ENCODE assay signal across 1 fruit fly cellular context in genomic region chrX:13630290-13630900, dm6.
TF ChIP-seq lines count a peak whose summit lies in the region.

No protein-coding gene starts in this region.

TF ChIP-seq in whole organism, embryonic, 481 proteins besides CTCF, POLR2A, EP300 and RAD21 (continued from another document and continues in another):
- TF ChIP-seq CrebB (tag; optimal IDR thresholded peaks at IDR 0.05; lab: Kevin White, UChicago) (no peak), Aef1 (GFP tag; IDR thresholded peaks at IDR 0.05; lab: Robert Waterston, UW) (no peak), Antp (GFP tag; optimal IDR thresholded peaks at IDR 0.05; lab: Kevin White, UChicago) (peak; percentile 25), CG10654 (GFP tag; optimal IDR thresholded peaks at IDR 0.05; lab: Kevin White, UChicago) (no peak), Awh (GFP tag; IDR thresholded peaks at IDR 0.05; lab: Robert Waterston, UW) (no peak), stc (GFP tag; IDR thresholded peaks at IDR 0.05; lab: Robert Waterston, UW) (no peak), CG4424 (GFP tag; optimal IDR thresholded peaks at IDR 0.05; lab: Kevin White, UChicago) (peak; percentile 37), nau (GFP tag; optimal IDR thresholded peaks at IDR 0.05; lab: Kevin White, UChicago) (no peak), Fer2 (tag; optimal IDR thresholded peaks at IDR 0.05; lab: Kevin White, UChicago) (no peak), CG4282 (GFP tag; optimal IDR thresholded peaks at IDR 0.05; lab: Kevin White, UChicago) (no peak), CG34376 (GFP tag; optimal IDR thresholded peaks at IDR 0.05; lab: Kevin White, UChicago) (no peak), tap (tag; optimal IDR thresholded peaks at IDR 0.05; lab: Kevin White, UChicago) (no peak), E2f1 (GFP tag; IDR thresholded peaks at IDR 0.05; lab: Robert Waterston, UW) (no peak), abd-A (tag; optimal IDR thresholded peaks at IDR 0.05; lab: Kevin White, UChicago) (no peak), B-H2 (GFP tag; optimal IDR thresholded peaks at IDR 0.05; lab: Kevin White, UChicago) (no peak), gsb (GFP tag; IDR thresholded peaks at IDR 0.05; lab: Robert Waterston, UW) (no peak), Stat92E (GFP tag; optimal IDR thresholded peaks at IDR 0.05; lab: Kevin White, UChicago) (no peak), CG15601 (tag; optimal IDR thresholded peaks at IDR 0.05; lab: Kevin White, UChicago) (peak; percentile 31), Asciz (GFP tag; optimal IDR thresholded peaks at IDR 0.05; lab: Kevin White, UChicago) (no peak), CG2678 (tag; optimal IDR thresholded peaks at IDR 0.05; lab: Kevin White, UChicago) (peak; percentile 38), Dek (tag; optimal IDR thresholded peaks at IDR 0.05; lab: Kevin White, UChicago) (no peak), GATAe (GFP tag; conservative IDR thresholded peaks at IDR 0.05; lab: Robert Waterston, UW) (no peak), p53 (GFP tag; optimal IDR thresholded peaks at IDR 0.05; lab: Kevin White, UChicago) (no peak), emc (GFP tag; optimal IDR thresholded peaks at IDR 0.05; lab: Kevin White, UChicago) (no peak), pros (GFP tag; optimal IDR thresholded peaks at IDR 0.05; lab: Kevin White, UChicago) (no peak), NK7.1 (GFP tag; optimal IDR thresholded peaks at IDR 0.05; lab: Kevin White, UChicago) (no peak), danr (GFP tag; IDR thresholded peaks at IDR 0.05; lab: Robert Waterston, UW) (0 out of 2 replicates have a peak, but pooled peaks have one; percentile 20), Ets97D (GFP tag; optimal IDR thresholded peaks at IDR 0.05; lab: Kevin White, UChicago) (no peak), h (optimal IDR thresholded peaks at IDR 0.05; lab: Kevin White, UChicago) (no peak), H2.0 (GFP tag; IDR thresholded peaks at IDR 0.05; lab: Robert Waterston, UW) (0 out of 2 replicates have a peak, but pooled peaks have one; percentile 6), twi (tag; optimal IDR thresholded peaks at IDR 0.05; lab: Kevin White, UChicago) (no peak), CG10565 (GFP tag; optimal IDR thresholded peaks at IDR 0.05; lab: Kevin White, UChicago) (no peak), Atf-2 (GFP tag; optimal IDR thresholded peaks at IDR 0.05; lab: Kevin White, UChicago) (no peak), stwl (tag; optimal IDR thresholded peaks at IDR 0.05; lab: Kevin White, UChicago) (no peak), Doc3 (GFP tag; IDR thresholded peaks at IDR 0.05; lab: Robert Waterston, UW; ENCODE audit: partially characterized antibody) (no peak), sc (optimal IDR thresholded peaks at IDR 0.05; lab: Kevin White, UChicago) (no peak), sc (GFP tag; optimal IDR thresholded peaks at IDR 0.05; lab: Kevin White, UChicago) (no peak), Dip3 (GFP tag; optimal IDR thresholded peaks at IDR 0.05; lab: Kevin White, UChicago) (peak; percentile 20), crp (GFP tag; optimal IDR thresholded peaks at IDR 0.05; lab: Kevin White, UChicago) (no peak), CG17912 (GFP tag; optimal IDR thresholded peaks at IDR 0.05; lab: Kevin White, UChicago) (no peak), Ets65A (GFP tag; lab: Kevin White, UChicago) (peak; percentile 73), pzg (GFP tag; optimal IDR thresholded peaks at IDR 0.05; lab: Kevin White, UChicago) (no peak), CG30431 (GFP tag; optimal IDR thresholded peaks at IDR 0.05; lab: Kevin White, UChicago) (no peak), MTF-1 (GFP tag; optimal IDR thresholded peaks at IDR 0.05; lab: Kevin White, UChicago; ENCODE audit: borderline replicate concordance) (no peak), slbo (GFP tag; IDR thresholded peaks at IDR 0.05; lab: Robert Waterston, UW) (peak; percentile 21; the same call in 1 of the 2 replicates), CG8290 (GFP tag; optimal IDR thresholded peaks at IDR 0.05; lab: Kevin White, UChicago) (no peak), CG8290 (tag; optimal IDR thresholded peaks at IDR 0.05; lab: Kevin White, UChicago) (no peak), schlank (tag; optimal IDR thresholded peaks at IDR 0.05; lab: Kevin White, UChicago) (no peak), CG18011 (GFP tag; optimal IDR thresholded peaks at IDR 0.05; lab: Kevin White, UChicago) (no peak), CG11456 (GFP tag; IDR thresholded peaks at IDR 0.05; lab: Robert Waterston, UW) (no peak), crol (GFP tag; IDR thresholded peaks at IDR 0.05; lab: Robert Waterston, UW) (no peak), CG10366 (GFP tag; IDR thresholded peaks at IDR 0.05; lab: Robert Waterston, UW) (no peak), maf-S (GFP tag; optimal IDR thresholded peaks at IDR 0.05; lab: Kevin White, UChicago) (no peak), Fer1 (GFP tag; optimal IDR thresholded peaks at IDR 0.05; lab: Kevin White, UChicago) (no peak), CG5245 (GFP tag; optimal IDR thresholded peaks at IDR 0.05; lab: Kevin White, UChicago) (no peak), Hsf (GFP tag; optimal IDR thresholded peaks at IDR 0.05; lab: Kevin White, UChicago) (peak; percentile 7), CG6654 (GFP tag; optimal IDR thresholded peaks at IDR 0.05; lab: Kevin White, UChicago) (no peak), CG9215 (GFP tag; IDR thresholded peaks at IDR 0.05; lab: Robert Waterston, UW) (no peak), Chrac-16 (GFP tag; optimal IDR thresholded peaks at IDR 0.05; lab: Kevin White, UChicago) (peak; percentile 11), cg (GFP tag; optimal IDR thresholded peaks at IDR 0.05; lab: Kevin White, UChicago) (no peak), HLH54F (GFP tag; optimal IDR thresholded peaks at IDR 0.05; lab: Kevin White, UChicago) (no peak), Xbp1 (GFP tag; optimal IDR thresholded peaks at IDR 0.05; lab: Kevin White, UChicago) (peak; percentile 41), CHES-1-like (GFP tag; optimal IDR thresholded peaks at IDR 0.05; lab: Kevin White, UChicago) (peak; percentile 15), Hr3 (GFP tag; optimal IDR thresholded peaks at IDR 0.05; lab: Kevin White, UChicago) (peak; percentile 16), CG6683 (GFP tag; optimal IDR thresholded peaks at IDR 0.05; lab: Kevin White, UChicago) (no peak), Mrtf (GFP tag; IDR thresholded peaks at IDR 0.05; lab: Robert Waterston, UW) (no peak), kni (GFP tag; optimal IDR thresholded peaks at IDR 0.05; lab: Kevin White, UChicago) (no peak), ttk (GFP tag; IDR thresholded peaks at IDR 0.05; lab: Robert Waterston, UW) (no peak), zen (tag; optimal IDR thresholded peaks at IDR 0.05; lab: Kevin White, UChicago) (no peak), mam (GFP tag; optimal IDR thresholded peaks at IDR 0.05; lab: Kevin White, UChicago) (peak; percentile 29), MESR4 (GFP tag; optimal IDR thresholded peaks at IDR 0.05; lab: Kevin White, UChicago) (no peak), Max (GFP tag; optimal IDR thresholded peaks at IDR 0.05; lab: Kevin White, UChicago) (no peak), slou (GFP tag; optimal IDR thresholded peaks at IDR 0.05; lab: Kevin White, UChicago) (no peak), pum (GFP tag; optimal IDR thresholded peaks at IDR 0.05; lab: Kevin White, UChicago) (peak; percentile 33), CG13775 (GFP tag; optimal IDR thresholded peaks at IDR 0.05; lab: Kevin White, UChicago) (no peak), rib (GFP tag; IDR thresholded peaks at IDR 0.05; lab: Robert Waterston, UW) (no peak), Abd-B (GFP tag; optimal IDR thresholded peaks at IDR 0.05; lab: Kevin White, UChicago) (no peak), CG17359 (tag; optimal IDR thresholded peaks at IDR 0.05; lab: Kevin White, UChicago) (peak; percentile 30), dpn (GFP tag; optimal IDR thresholded peaks at IDR 0.05; lab: Kevin White, UChicago) (peak; percentile 1 to 26), lab (GFP tag; optimal IDR thresholded peaks at IDR 0.05; lab: Kevin White, UChicago) (peak; percentile 48), ham (GFP tag; IDR thresholded peaks at IDR 0.05; lab: Robert Waterston, UW) (no peak), CG8924 (tag; optimal IDR thresholded peaks at IDR 0.05; lab: Kevin White, UChicago) (no peak), CG10209 (GFP tag; optimal IDR thresholded peaks at IDR 0.05; lab: Kevin White, UChicago) (peak; percentile 33), Rx (GFP tag; IDR thresholded peaks at IDR 0.05; lab: Robert Waterston, UW) (no peak), ro (GFP tag; IDR thresholded peaks at IDR 0.05; lab: Robert Waterston, UW) (no peak), ERR (GFP tag; optimal IDR thresholded peaks at IDR 0.05; lab: Kevin White, UChicago) (no peak), her (GFP tag; optimal IDR thresholded peaks at IDR 0.05; lab: Kevin White, UChicago) (no peak), Hand (GFP tag; optimal IDR thresholded peaks at IDR 0.05; lab: Kevin White, UChicago) (no peak), Lpt (GFP tag; optimal IDR thresholded peaks at IDR 0.05; lab: Kevin White, UChicago) (no peak), D19A (tag; optimal IDR thresholded peaks at IDR 0.05; lab: Kevin White, UChicago) (no peak), org-1 (GFP tag; optimal IDR thresholded peaks at IDR 0.05; lab: Kevin White, UChicago) (peak; percentile 14), Fer3 (tag; optimal IDR thresholded peaks at IDR 0.05; lab: Kevin White, UChicago) (no peak), dmrt99B (tag; optimal IDR thresholded peaks at IDR 0.05; lab: Kevin White, UChicago) (peak; percentile 45), TFAM (GFP tag; optimal IDR thresholded peaks at IDR 0.05; lab: Kevin White, UChicago) (no peak), CG17568 (GFP tag; optimal IDR thresholded peaks at IDR 0.05; lab: Kevin White, UChicago) (no peak), CG7786 (GFP tag; optimal IDR thresholded peaks at IDR 0.05; lab: Kevin White, UChicago) (peak; percentile 32), Hmr (GFP tag; optimal IDR thresholded peaks at IDR 0.05; lab: Kevin White, UChicago) (peak; percentile 5), peb (GFP tag; IDR thresholded peaks at IDR 0.05; lab: Robert Waterston, UW) (no peak), CG12071 (GFP tag; optimal IDR thresholded peaks at IDR 0.05; lab: Kevin White, UChicago) (no peak), CG3407 (GFP tag; optimal IDR thresholded peaks at IDR 0.05; lab: Kevin White, UChicago) (no peak), odd (GFP tag; optimal IDR thresholded peaks at IDR 0.05; lab: Kevin White, UChicago) (no peak), Ssrp (tag; optimal IDR thresholded peaks at IDR 0.05; lab: Kevin White, UChicago) (peak; percentile 19), otp (GFP tag; IDR thresholded peaks at IDR 0.05; lab: Robert Waterston, UW) (0 out of 3 replicates have a peak, but pooled peaks have one; percentile 37), vvl (GFP tag; IDR thresholded peaks at IDR 0.05; lab: Robert Waterston, UW) (peak; percentile 25; the same call in 1 of the 2 replicates), CG8944 (GFP tag; optimal IDR thresholded peaks at IDR 0.05; lab: Kevin White, UChicago) (peak; percentile 25), CG8388 (GFP tag; optimal IDR thresholded peaks at IDR 0.05; lab: Kevin White, UChicago) (peak; percentile 11), nerfin-2 (GFP tag; IDR thresholded peaks at IDR 0.05; lab: Robert Waterston, UW; ENCODE audit: partially characterized antibody) (no peak), CG7928 (GFP tag; optimal IDR thresholded peaks at IDR 0.05; lab: Kevin White, UChicago) (no peak), CG30020 (tag; optimal IDR thresholded peaks at IDR 0.05; lab: Kevin White, UChicago) (no peak), CG11696 (GFP tag; IDR thresholded peaks at IDR 0.05; lab: Robert Waterston, UW) (no peak), CG11695 (GFP tag; IDR thresholded peaks at IDR 0.05; lab: Robert Waterston, UW) (no peak), dmrt11E (tag; optimal IDR thresholded peaks at IDR 0.05; lab: Kevin White, UChicago) (peak; percentile 42), CG13624 (GFP tag; optimal IDR thresholded peaks at IDR 0.05; lab: Kevin White, UChicago) (no peak), Ravus (GFP tag; IDR thresholded peaks at IDR 0.05; lab: Robert Waterston, UW) (no peak), ssp (GFP tag; IDR thresholded peaks at IDR 0.05; lab: Robert Waterston, UW) (no peak), inv (GFP tag; IDR thresholded peaks at IDR 0.05; lab: Robert Waterston, UW; ENCODE audit: partially characterized antibody) (no peak), yki (optimal IDR thresholded peaks at IDR 0.05; lab: Kevin White, UChicago) (no peak), chif (GFP tag; optimal IDR thresholded peaks at IDR 0.05; lab: Kevin White, UChicago) (peak; percentile 47 to 63), sna (GFP tag; IDR thresholded peaks at IDR 0.05; lab: Robert Waterston, UW; ENCODE audit: partially characterized antibody) (no peak), cas (GFP tag; IDR thresholded peaks at IDR 0.05; lab: Robert Waterston, UW) (no peak), CG9727 (GFP tag; optimal IDR thresholded peaks at IDR 0.05; lab: Kevin White, UChicago) (peak; percentile 14), Poxn (GFP tag; IDR thresholded peaks at IDR 0.05; lab: Robert Waterston, UW) (no peak), Optix (GFP tag; IDR thresholded peaks at IDR 0.05; lab: Robert Waterston, UW) (no peak), dm (GFP tag; optimal IDR thresholded peaks at IDR 0.05; lab: Kevin White, UChicago) (no peak), salm (tag; optimal IDR thresholded peaks at IDR 0.05; lab: Kevin White, UChicago) (no peak), gce (GFP tag; IDR thresholded peaks at IDR 0.05; lab: Robert Waterston, UW) (no peak), zfh2 (GFP tag; optimal IDR thresholded peaks at IDR 0.05; lab: Kevin White, UChicago) (no peak), CG12769 (tag; optimal IDR thresholded peaks at IDR 0.05; lab: Kevin White, UChicago) (no peak), fd96Cb (tag; optimal IDR thresholded peaks at IDR 0.05; lab: Kevin White, UChicago) (peak; percentile 43), CG10267 (tag; optimal IDR thresholded peaks at IDR 0.05; lab: Kevin White, UChicago) (peak; percentile 16), Deaf1 (tag; optimal IDR thresholded peaks at IDR 0.05; lab: Kevin White, UChicago) (no peak), CG5180 (GFP tag; optimal IDR thresholded peaks at IDR 0.05; lab: Kevin White, UChicago) (no peak), CG5953 (GFP tag; IDR thresholded peaks at IDR 0.05; lab: Robert Waterston, UW) (no peak), CG6689 (GFP tag; IDR thresholded peaks at IDR 0.05; lab: Robert Waterston, UW) (0 out of 2 replicates have a peak, but pooled peaks have one; percentile 27), CG17385 (GFP tag; optimal IDR thresholded peaks at IDR 0.05; lab: Kevin White, UChicago) (peak; percentile 9), Sry-δ (GFP tag; optimal IDR thresholded peaks at IDR 0.05; lab: Kevin White, UChicago) (peak; percentile 11), wor (GFP tag; IDR thresholded peaks at IDR 0.05; lab: Robert Waterston, UW) (no peak), CG6175 (GFP tag; IDR thresholded peaks at IDR 0.05; lab: Robert Waterston, UW) (no peak), CG2120 (GFP tag; optimal IDR thresholded peaks at IDR 0.05; lab: Kevin White, UChicago) (peak; percentile 24)
